Fruit fly (Drosophila melanogaster) whole organism, embryonic: ENCODE measurements around the gene dachs.
A peak's percentile ranks its signal among the peaks of the same experiment; 100 is the strongest.

Experiments
- Asciz ChIP-seq: fragments of 200-800 bp; sonication (Bioruptor generic); optimal IDR thresholded peaks from 2 replicates; lab custom pipeline; 2017; ENCODE audit warnings: missing biosample characterization, mild to moderate bottlenecking, missing genetic modification characterization, missing genetic modification reagents
- Awh ChIP-seq: fragments of 200-800 bp; sonication (Bioruptor generic); IDR thresholded peaks from 2 replicates; pipeline ENCODE4, ENCODE4 v1.3.6; 2022; ENCODE audit warnings: missing biosample characterization, missing genetic modification characterization
- BEAF-32 ChIP-seq: fragments of 200-800 bp; sonication (Bioruptor generic); optimal IDR thresholded peaks from 3 replicates; lab custom pipeline; 2017; ENCODE audit warnings: missing biosample characterization, missing genetic modification characterization, mild to moderate bottlenecking, moderate library complexity, missing genetic modification reagents
- Bdp1 ChIP-seq: fragments of 200-800 bp; sonication (Bioruptor generic); optimal IDR thresholded peaks from 3 replicates; lab custom pipeline; 2016; ENCODE audit warnings: missing biosample characterization, missing genetic modification characterization
- CG10543 ChIP-seq: fragments of 200-800 bp; sonication (Bioruptor generic); optimal IDR thresholded peaks from 3 replicates; lab custom pipeline; 2017; ENCODE audit warnings: missing biosample characterization, mild to moderate bottlenecking, missing genetic modification characterization, moderate library complexity
- CG12155 ChIP-seq: fragments of 200-800 bp; sonication (Bioruptor generic); optimal IDR thresholded peaks from 3 replicates; lab custom pipeline; 2016; ENCODE audit warnings: missing biosample characterization, missing genetic modification characterization
- CG14441 ChIP-seq: fragments of 200-800 bp; sonication (Bioruptor generic); IDR thresholded peaks from 2 replicates; pipeline ENCODE4 v1.3.6; 2022; ENCODE audit warnings: missing biosample characterization, missing genetic modification characterization
- CG14710 ChIP-seq: fragments of 200-800 bp; sonication (Bioruptor generic); optimal IDR thresholded peaks from 3 replicates; lab custom pipeline; 2019; ENCODE audit warnings: missing biosample characterization, mild to moderate bottlenecking, missing genetic modification characterization, moderate library complexity
- CG15479 ChIP-seq: fragments of 200-800 bp; sonication (Bioruptor generic); optimal IDR thresholded peaks from 3 replicates; lab custom pipeline; 2019; ENCODE audit warnings: missing biosample characterization, mild to moderate bottlenecking, missing genetic modification characterization, moderate library complexity
- CG3163 ChIP-seq: fragments of 200-800 bp; sonication (Bioruptor generic); optimal IDR thresholded peaks from 3 replicates; lab custom pipeline; 2016; ENCODE audit warnings: missing biosample characterization, missing genetic modification characterization
- CG32532 ChIP-seq: fragments of 200-800 bp; sonication (Bioruptor generic); IDR thresholded peaks from 2 replicates; pipeline ENCODE4 v1.3.6; 2022; ENCODE audit warnings: missing biosample characterization, missing genetic modification characterization
- CG42726 ChIP-seq: fragments of 200-800 bp; sonication (Bioruptor generic); IDR thresholded peaks from 2 replicates; pipeline ENCODE4 v1.3.6; 2022; ENCODE audit warnings: missing biosample characterization, missing genetic modification characterization; ENCODE audit not compliant: partially characterized antibody
- CG4360 ChIP-seq: fragments of 200-800 bp; sonication (Bioruptor generic); IDR thresholded peaks from 2 replicates; pipeline ENCODE4 v1.3.6; 2022; ENCODE audit warnings: missing biosample characterization, missing genetic modification characterization
- CG6272 ChIP-seq: fragments of 200-800 bp; sonication (Bioruptor generic); IDR thresholded peaks from 2 replicates; pipeline ENCODE4 v1.3.6; 2022; ENCODE audit warnings: missing biosample characterization, missing genetic modification characterization
- CG6791 ChIP-seq: fragments of 200-800 bp; sonication (Bioruptor generic); IDR thresholded peaks from 3 replicates; pipeline ENCODE4 v1.3.6; 2022; ENCODE audit warnings: missing biosample characterization, missing genetic modification characterization; ENCODE audit not compliant: partially characterized antibody
- CG7745 ChIP-seq: fragments of 200-800 bp; sonication (Bioruptor generic); optimal IDR thresholded peaks from 2 replicates; lab custom pipeline; 2018; ENCODE audit warnings: missing biosample characterization, mild to moderate bottlenecking, missing genetic modification characterization, moderate library complexity
- CG9932 ChIP-seq: fragments of 200-800 bp; sonication (Bioruptor generic); IDR thresholded peaks from 2 replicates; pipeline ENCODE4 v1.3.6; 2022; ENCODE audit warnings: missing biosample characterization, missing genetic modification characterization
- Dip2 ChIP-seq: fragments of 200-800 bp; sonication (Bioruptor generic); IDR thresholded peaks from 2 replicates; pipeline ENCODE4 v1.3.6; 2022; ENCODE audit warnings: missing biosample characterization, missing genetic modification characterization
- Dref ChIP-seq: fragments of 200-800 bp; sonication (Bioruptor generic); IDR thresholded peaks from 2 replicates; pipeline ENCODE4 v1.3.6; 2022; ENCODE audit warnings: missing biosample characterization, missing genetic modification characterization
- E2f2 ChIP-seq: fragments of 200-800 bp; sonication (Bioruptor generic); IDR thresholded peaks from 2 replicates; pipeline ENCODE4 v1.3.6; 2022; ENCODE audit warnings: missing biosample characterization, missing genetic modification characterization
- HLH3B ChIP-seq: fragments of 200-800 bp; sonication (Bioruptor generic); IDR thresholded peaks from 2 replicates; pipeline ENCODE4 v1.3.6; 2022; ENCODE audit warnings: missing biosample characterization, missing genetic modification characterization
- Hand ChIP-seq: fragments of 200-800 bp; sonication (Bioruptor generic); optimal IDR thresholded peaks from 2 replicates; lab custom pipeline; 2017; ENCODE audit warnings: mild to moderate bottlenecking, missing biosample characterization, missing genetic modification reagents, missing genetic modification characterization
- HmgD ChIP-seq: fragments of 200-800 bp; sonication (Bioruptor generic); optimal IDR thresholded peaks from 3 replicates; lab custom pipeline; 2016; ENCODE audit warnings: missing biosample characterization, missing genetic modification characterization
- Hr78 ChIP-seq, 2 experiments: fragments of 200-800 bp in 1 of 2; fragments of >200 bp in 1 of 2; sonication (Bioruptor generic) in 1 of 2; optimal IDR thresholded peaks; 2 replicates each; lab custom pipeline; 2017 to 2019; ENCODE audit warnings: missing biosample characterization in 2 of 2, missing genetic modification characterization in 2 of 2, mild to moderate bottlenecking in 1 of 2, moderate library complexity in 1 of 2
- MESR4 ChIP-seq: fragments of 200-800 bp; sonication (Bioruptor generic); optimal IDR thresholded peaks from 2 replicates; lab custom pipeline; 2018; ENCODE audit warnings: missing biosample characterization, mild to moderate bottlenecking, missing genetic modification characterization, moderate library complexity
- Med ChIP-seq: fragments of 200-800 bp; sonication (Bioruptor generic); peaks from one replicate; lab custom pipeline; 2016; ENCODE audit warnings: missing biosample characterization, missing genetic modification characterization, mild to moderate bottlenecking, inconsistent platforms, moderate library complexity
- Myb ChIP-seq: fragments of 200-800 bp; sonication (Bioruptor generic); optimal IDR thresholded peaks from 2 replicates; lab custom pipeline; 2016; ENCODE audit warnings: missing biosample characterization, missing genetic modification characterization
- Opbp ChIP-seq: fragments of 200-800 bp; sonication (Bioruptor generic); IDR thresholded peaks from 3 replicates; pipeline ENCODE4 v1.3.6; 2022; ENCODE audit warnings: missing biosample characterization, missing genetic modification characterization; ENCODE audit not compliant: partially characterized antibody
- Rfx ChIP-seq: fragments of 200-800 bp; sonication (Bioruptor generic); IDR thresholded peaks from 2 replicates; pipeline ENCODE4 v1.3.6; 2022; ENCODE audit warnings: missing biosample characterization, missing genetic modification characterization
- Spps ChIP-seq: fragments of 200-800 bp; sonication (Bioruptor generic); optimal IDR thresholded peaks from 2 replicates; lab custom pipeline; 2018; ENCODE audit warnings: missing biosample characterization, mild to moderate bottlenecking, missing genetic modification characterization
- amos ChIP-seq: fragments of 200-800 bp; sonication (Bioruptor generic); IDR thresholded peaks from 2 replicates; pipeline ENCODE4 v1.3.6; 2022; ENCODE audit warnings: missing biosample characterization, missing genetic modification characterization; ENCODE audit not compliant: partially characterized antibody
- ato ChIP-seq: fragments of 200-800 bp; sonication (Bioruptor generic); IDR thresholded peaks from 2 replicates; pipeline ENCODE4 v1.3.6; 2022; ENCODE audit warnings: missing biosample characterization, missing genetic modification characterization; ENCODE audit not compliant: partially characterized antibody
- bbx ChIP-seq: fragments of 200-800 bp; sonication (Bioruptor generic); IDR thresholded peaks from 2 replicates; pipeline ENCODE4 v1.3.6; 2022; ENCODE audit warnings: missing biosample characterization, missing genetic modification characterization; ENCODE audit not compliant: partially characterized antibody
- cwo ChIP-seq: fragments of 200-800 bp; sonication (Bioruptor generic); optimal IDR thresholded peaks from 3 replicates; lab custom pipeline; 2017; ENCODE audit warnings: missing biosample characterization, missing genetic modification characterization, mild to moderate bottlenecking, moderate library complexity, missing genetic modification reagents
- ewg ChIP-seq: fragments of 200-800 bp; sonication (Bioruptor generic); optimal IDR thresholded peaks from 3 replicates; lab custom pipeline; 2017; ENCODE audit warnings: mild to moderate bottlenecking, missing biosample characterization, missing genetic modification reagents, missing genetic modification characterization
- ftz-f1 ChIP-seq: fragments of 200-800 bp; sonication (Bioruptor generic); optimal IDR thresholded peaks from 2 replicates; lab custom pipeline; 2016; ENCODE audit warnings: missing biosample characterization, missing genetic modification characterization
- hb ChIP-seq: fragments of 200-800 bp; sonication (Bioruptor generic); IDR thresholded peaks from 3 replicates; pipeline ENCODE4 v1.3.6; 2022; ENCODE audit warnings: missing biosample characterization, missing genetic modification characterization; ENCODE audit not compliant: partially characterized antibody
- kni ChIP-seq: fragments of 200-800 bp; sonication (Bioruptor generic); optimal IDR thresholded peaks from 3 replicates; lab custom pipeline; 2017; ENCODE audit warnings: mild to moderate bottlenecking, missing biosample characterization, missing genetic modification reagents, missing genetic modification characterization
- mld ChIP-seq: fragments of 200-800 bp; sonication (Bioruptor generic); IDR thresholded peaks from 3 replicates; pipeline ENCODE4 v1.3.6; 2022; ENCODE audit warnings: missing biosample characterization, missing genetic modification characterization; ENCODE audit not compliant: partially characterized antibody
- oc ChIP-seq: fragments of 200-800 bp; sonication (Bioruptor generic); optimal IDR thresholded peaks from 2 replicates; lab custom pipeline; 2018; ENCODE audit warnings: missing biosample characterization, mild to moderate bottlenecking, missing genetic modification characterization, moderate library complexity
- phol ChIP-seq: fragments of 200-800 bp; sonication (Bioruptor generic); optimal IDR thresholded peaks from 3 replicates; lab custom pipeline; 2018; ENCODE audit warnings: missing biosample characterization, mild to moderate bottlenecking, missing genetic modification characterization, moderate library complexity
- pros ChIP-seq: fragments of 200-800 bp; sonication (Bioruptor generic); optimal IDR thresholded peaks from 3 replicates; lab custom pipeline; 2019; ENCODE audit warnings: missing biosample characterization, mild to moderate bottlenecking, missing genetic modification characterization, moderate library complexity
- sens ChIP-seq: fragments of 200-800 bp; sonication (Bioruptor generic); peaks from one replicate; lab custom pipeline; 2016; ENCODE audit warnings: missing biosample characterization, missing genetic modification characterization
- stwl ChIP-seq: fragments of 200-800 bp; sonication (Bioruptor generic); optimal IDR thresholded peaks from 3 replicates; lab custom pipeline; 2018; ENCODE audit warnings: missing biosample characterization, mild to moderate bottlenecking, missing genetic modification characterization, moderate library complexity
- tll ChIP-seq, 2 experiments: fragments of 200-800 bp in 1 of 2; fragments of >200 bp in 1 of 2; sonication (Bioruptor generic) in 1 of 2; optimal IDR thresholded peaks; 2 replicates each; lab custom pipeline; 2017 to 2019; ENCODE audit warnings: missing biosample characterization in 2 of 2, missing genetic modification characterization in 2 of 2, mild to moderate bottlenecking in 1 of 2, moderate library complexity in 1 of 2
- z ChIP-seq: fragments of 200-800 bp; sonication (Bioruptor generic); IDR thresholded peaks from 3 replicates; pipeline ENCODE4 v1.3.6; 2022; ENCODE audit warnings: missing biosample characterization, missing genetic modification characterization
- zen2 ChIP-seq: fragments of 200-800 bp; sonication (Bioruptor generic); IDR thresholded peaks from 3 replicates; pipeline ENCODE4 v1.3.6; 2022; ENCODE audit warnings: missing biosample characterization, missing genetic modification characterization; ENCODE audit not compliant: partially characterized antibody

Gene dachs

dm6 chr2L:8477971-8478370, 11.4 kb downstream of the dachs start (continued):
- TF ChIP-seq Dref (GFP tag; lab: Robert Waterston, UW) (peak; percentile 89), hb (GFP tag; lab: Robert Waterston, UW) (0 out of 3 replicates have a peak, but pooled peaks have one; percentile 40), oc (tag; lab: Kevin White, UChicago) (no peak), HmgD (peak; percentile 84), CG42726 (peak; percentile 70; the same call in 1 of the 2 replicates), phol (tag; lab: Kevin White, UChicago) (peak; percentile 51), Bdp1 (peak; percentile 91), Spps (tag; lab: Kevin White, UChicago) (no peak), CG6272 (GFP tag; lab: Robert Waterston, UW) (0 out of 2 replicates have a peak, but pooled peaks have one; percentile 12), Opbp (GFP tag; lab: Robert Waterston, UW) (peak; percentile 72; the same call in 2 of the 3 replicates), CG6791 (GFP tag; lab: Robert Waterston, UW) (peak; percentile 58), amos (GFP tag; lab: Robert Waterston, UW) (peak; percentile 65), CG14710 (peak; percentile 55), HLH3B (GFP tag; lab: Robert Waterston, UW) (no peak), ato (0 out of 2 replicates have a peak, but pooled peaks have one; percentile 29)

DNA sequence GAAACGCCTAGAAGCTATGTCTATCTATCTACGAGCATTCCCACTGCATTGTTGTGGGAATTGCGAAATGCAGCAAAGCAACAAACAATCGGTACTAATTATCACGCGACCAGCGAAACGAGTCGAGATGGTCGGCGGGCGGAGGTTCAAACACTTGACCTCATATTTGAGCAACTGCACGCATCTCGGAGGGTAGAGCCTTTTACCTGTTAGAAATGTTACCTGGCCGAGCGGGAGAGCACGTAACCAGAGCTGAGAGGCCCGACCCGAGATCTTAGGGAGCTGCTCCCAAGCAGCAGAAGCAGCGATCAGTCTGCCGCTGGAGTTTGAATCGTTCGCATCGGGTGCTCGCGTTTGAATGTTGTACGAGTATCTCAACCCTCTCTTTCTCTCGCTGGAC, 11.8 kb downstream of the dachs start:
- TF ChIP-seq Awh (GFP tag; lab: Robert Waterston, UW) (peak; percentile 19; the same call in 1 of the 2 replicates), cwo (GFP tag; lab: Kevin White, UChicago) (peak; percentile 51), CG10543 (GFP tag; lab: Kevin White, UChicago) (no peak), Myb (GFP tag; lab: Kevin White, UChicago) (no peak), Med (peak; percentile 44), CG32532 (GFP tag; lab: Robert Waterston, UW) (peak; percentile 21; the same call in 1 of the 2 replicates), ewg (no peak), tll (GFP tag; optimal IDR thresholded peaks at IDR 0.05; lab: Kevin White, UChicago) (peak in 1 of 2 experiments; percentile 32), CG4360 (GFP tag; lab: Robert Waterston, UW) (0 out of 2 replicates have a peak, but pooled peaks have one; percentile 15), stwl (tag; lab: Kevin White, UChicago) (no peak), CG9932 (GFP tag; lab: Robert Waterston, UW) (no peak), mld (GFP tag; lab: Robert Waterston, UW) (0 out of 3 replicates have a peak, but pooled peaks have one; percentile 45), CG15479 (GFP tag; lab: Kevin White, UChicago) (peak; percentile 69), Dip2 (no peak), phol (tag; lab: Kevin White, UChicago) (no peak), Hand (GFP tag; lab: Kevin White, UChicago) (no peak), Hr78 (GFP tag; optimal IDR thresholded peaks at IDR 0.05; lab: Kevin White, UChicago) (peak in 1 of 2 experiments; percentile 93), E2f2 (GFP tag; lab: Robert Waterston, UW) (peak; percentile 30; the same call in 1 of the 2 replicates), Rfx (GFP tag; lab: Robert Waterston, UW) (peak; percentile 27; the same call in 1 of the 2 replicates), sens (peak; percentile 9), ftz-f1 (GFP tag; lab: Kevin White, UChicago) (no peak), BEAF-32 (peak; percentile 14), pros (GFP tag; lab: Kevin White, UChicago) (peak; percentile 71), CG7745 (tag; lab: Kevin White, UChicago) (peak; percentile 9), kni (peak; percentile 75), zen2 (0 out of 3 replicates have a peak, but pooled peaks have one; percentile 40), MESR4 (GFP tag; lab: Kevin White, UChicago) (no peak), z (GFP tag; lab: Robert Waterston, UW) (no peak), bbx (GFP tag; lab: Robert Waterston, UW) (no peak), CG14441 (GFP tag; lab: Robert Waterston, UW) (no peak), Asciz (GFP tag; lab: Kevin White, UChicago) (no peak), CG3163 (GFP tag; lab: Kevin White, UChicago) (no peak), CG12155 (GFP tag; lab: Kevin White, UChicago) (peak; percentile 13)
